Fruit fly (Drosophila melanogaster): ENCODE data around the gene Axn.

DNA sequence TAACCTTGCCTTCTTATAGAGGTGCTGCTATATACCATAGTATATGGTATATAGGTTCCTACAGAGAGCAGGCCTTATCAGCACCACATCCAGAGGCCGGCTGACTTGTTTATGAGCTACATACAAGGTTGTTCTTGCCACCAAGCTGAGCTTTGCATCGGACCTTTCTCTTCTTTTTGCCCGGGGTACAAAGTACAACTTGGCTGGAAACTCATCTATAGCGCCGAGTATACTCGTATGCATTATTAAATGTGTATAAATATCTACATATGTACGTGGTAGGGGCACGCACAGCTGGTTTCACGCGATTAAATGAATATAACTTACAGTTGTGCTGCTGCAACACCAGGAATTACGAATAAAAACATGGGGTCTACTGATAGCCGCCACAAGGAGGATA lies 8.7 kb upstream of the Axn start:
- peak; percentile 76 for TF ChIP-seq Pif1A (GFP tag; optimal IDR thresholded peaks at IDR 0.05)
- TF ChIP-seq CG32121 (GFP tag; IDR thresholded peaks at IDR 0.05), result no peak; the same call in 1 of the 2 replicates
- peak; percentile 64 for TF ChIP-seq Pif1B (GFP tag; optimal IDR thresholded peaks at IDR 0.05)
- peak; percentile 58 for TF ChIP-seq CG14655 (GFP tag; optimal IDR thresholded peaks at IDR 0.05)
- no peak for TF ChIP-seq CG9948 (tag; optimal IDR thresholded peaks at IDR 0.05)
- TF ChIP-seq CG13204 (GFP tag; optimal IDR thresholded peaks at IDR 0.05), result peak; percentile 78
- peak; percentile 39; the same call in 2 of the 3 replicates for TF ChIP-seq fd96Ca (GFP tag; IDR thresholded peaks at IDR 0.05)
- peak; percentile 40 for TF ChIP-seq CG8159 (tag; optimal IDR thresholded peaks at IDR 0.05)
- TF ChIP-seq CG15710 (tag; optimal IDR thresholded peaks at IDR 0.05), result peak; percentile 18

Data from whole organism, pupa.